Comparison of ENCODE assay signal across 3 fruit fly cellular contexts in genomic region chr3R:15634135-15634534, dm6.
TF ChIP-seq lines count a peak whose summit lies in the region.

No protein-coding gene starts in this region.

TF ChIP-seq in whole organism, embryonic, 481 proteins besides CTCF, POLR2A, EP300 and RAD21 (continued from another document):
- TF ChIP-seq Gsc (GFP tag; IDR thresholded peaks at IDR 0.05; lab: Robert Waterston, UW): no peak
- TF ChIP-seq disco-r (GFP tag; optimal IDR thresholded peaks at IDR 0.05; lab: Kevin White, UChicago): no peak
- TF ChIP-seq sr (GFP tag; IDR thresholded peaks at IDR 0.05; lab: Robert Waterston, UW): no peak
- no peak for TF ChIP-seq cas (GFP tag; IDR thresholded peaks at IDR 0.05; lab: Robert Waterston, UW)
- TF ChIP-seq CG3163 (GFP tag; optimal IDR thresholded peaks at IDR 0.05; lab: Kevin White, UChicago): no peak
- TF ChIP-seq MBD-R2 (GFP tag; IDR thresholded peaks at IDR 0.05; lab: Robert Waterston, UW): no peak
- no peak for TF ChIP-seq ash1 (GFP tag; optimal IDR thresholded peaks at IDR 0.05; lab: Kevin White, UChicago)
- 0 out of 2 replicates have a peak, but pooled peaks have one; percentile 12 for TF ChIP-seq Drgx (GFP tag; IDR thresholded peaks at IDR 0.05; lab: Robert Waterston, UW)
- no peak for TF ChIP-seq mirr (GFP tag; optimal IDR thresholded peaks at IDR 0.05; lab: Kevin White, UChicago)
- TF ChIP-seq CG14710 (tag; optimal IDR thresholded peaks at IDR 0.05; lab: Kevin White, UChicago): no peak
- no peak for TF ChIP-seq CG1602 (GFP tag; optimal IDR thresholded peaks at IDR 0.05; lab: Kevin White, UChicago)
- TF ChIP-seq CG7839 (tag; optimal IDR thresholded peaks at IDR 0.05; lab: Kevin White, UChicago): no peak
- TF ChIP-seq tll (GFP tag; optimal IDR thresholded peaks at IDR 0.05; lab: Kevin White, UChicago): no peak
- TF ChIP-seq lola (GFP tag; optimal IDR thresholded peaks at IDR 0.05; lab: Kevin White, UChicago): no peak
- TF ChIP-seq CG10979 (tag; optimal IDR thresholded peaks at IDR 0.05; lab: Kevin White, UChicago): no peak
- TF ChIP-seq CG6813 (GFP tag; optimal IDR thresholded peaks at IDR 0.05; lab: Kevin White, UChicago): no peak
- no peak for TF ChIP-seq her (GFP tag; optimal IDR thresholded peaks at IDR 0.05; lab: Kevin White, UChicago)
- no peak for TF ChIP-seq bowl (GFP tag; IDR thresholded peaks at IDR 0.05; lab: Robert Waterston, UW)
- no peak for TF ChIP-seq zen (tag; optimal IDR thresholded peaks at IDR 0.05; lab: Kevin White, UChicago)

TF ChIP-seq in whole organism, prepupa, 60 proteins besides CTCF, POLR2A, EP300 and RAD21 (continued from another document):
- TF ChIP-seq CG34406 (GFP tag; optimal IDR thresholded peaks at IDR 0.05; lab: Kevin White, UChicago) (peak; percentile 61), Sox14 (GFP tag; optimal IDR thresholded peaks at IDR 0.05; lab: Kevin White, UChicago) (peak; percentile 76), dsx (GFP tag; optimal IDR thresholded peaks at IDR 0.05; lab: Kevin White, UChicago; ENCODE audit: poor library complexity, severe bottlenecking) (peak; percentile 59), spab (GFP tag; optimal IDR thresholded peaks at IDR 0.05; lab: Kevin White, UChicago) (peak; percentile 52), fkh (GFP tag; optimal IDR thresholded peaks at IDR 0.05; lab: Kevin White, UChicago) (no peak), CG6854 (GFP tag; optimal IDR thresholded peaks at IDR 0.05; lab: Kevin White, UChicago) (peak; percentile 8), Eip75B (GFP tag; optimal IDR thresholded peaks at IDR 0.05; lab: Kevin White, UChicago) (peak; percentile 74), salr (GFP tag; optimal IDR thresholded peaks at IDR 0.05; lab: Kevin White, UChicago) (peak; percentile 8 to 45), CG32006 (GFP tag; optimal IDR thresholded peaks at IDR 0.05; lab: Kevin White, UChicago) (peak; percentile 53), CG11762 (GFP tag; optimal IDR thresholded peaks at IDR 0.05; lab: Kevin White, UChicago; ENCODE audit: insufficient read depth) (peak; percentile 27), pdm3 (GFP tag; optimal IDR thresholded peaks at IDR 0.05; lab: Kevin White, UChicago) (peak; percentile 77), Hr4 (GFP tag; optimal IDR thresholded peaks at IDR 0.05; lab: Kevin White, UChicago) (peak; percentile 51), Hr38 (GFP tag; optimal IDR thresholded peaks at IDR 0.05; lab: Kevin White, UChicago) (no peak), Eip78C (GFP tag; lab: Kevin White, UChicago) (peak; percentile 94), Sox102F (GFP tag; optimal IDR thresholded peaks at IDR 0.05; lab: Kevin White, UChicago) (peak; percentile 73), CG11294 (GFP tag; IDR thresholded peaks at IDR 0.05; lab: Robert Waterston, UW) (no peak), Ets21C (GFP tag; optimal IDR thresholded peaks at IDR 0.05; lab: Kevin White, UChicago) (peak; percentile 47), net (GFP tag; optimal IDR thresholded peaks at IDR 0.05; lab: Kevin White, UChicago) (peak; percentile 60), CG1621 (tag; optimal IDR thresholded peaks at IDR 0.05; lab: Kevin White, UChicago) (peak; percentile 63), CG10669 (GFP tag; optimal IDR thresholded peaks at IDR 0.05; lab: Kevin White, UChicago) (peak; percentile 67), CG4318 (GFP tag; optimal IDR thresholded peaks at IDR 0.05; lab: Kevin White, UChicago) (peak; percentile 6), CG3919 (GFP tag; optimal IDR thresholded peaks at IDR 0.05; lab: Kevin White, UChicago) (peak; percentile 70), lz (GFP tag; optimal IDR thresholded peaks at IDR 0.05; lab: Kevin White, UChicago) (peak; percentile 57), CG6792 (GFP tag; optimal IDR thresholded peaks at IDR 0.05; lab: Kevin White, UChicago) (peak; percentile 70), eg (GFP tag; IDR thresholded peaks at IDR 0.05; lab: Robert Waterston, UW) (no peak), cyc (GFP tag; optimal IDR thresholded peaks at IDR 0.05; lab: Kevin White, UChicago) (peak; percentile 64), Smox (GFP tag; optimal IDR thresholded peaks at IDR 0.05; lab: Kevin White, UChicago) (peak; percentile 71), fd59A (GFP tag; optimal IDR thresholded peaks at IDR 0.05; lab: Kevin White, UChicago) (peak; percentile 65), achi (GFP tag; optimal IDR thresholded peaks at IDR 0.05; lab: Kevin White, UChicago) (peak; percentile 64), CG16779 (tag; optimal IDR thresholded peaks at IDR 0.05; lab: Kevin White, UChicago) (peak; percentile 23), CG15336 (GFP tag; IDR thresholded peaks at IDR 0.05; lab: Robert Waterston, UW) (peak; percentile 14; the same call in 1 of the 2 replicates), CG9139 (GFP tag; optimal IDR thresholded peaks at IDR 0.05; lab: Kevin White, UChicago) (peak; percentile 33), CG6163 (GFP tag; IDR thresholded peaks at IDR 0.05; lab: Robert Waterston, UW) (peak; percentile 71), ss (GFP tag; optimal IDR thresholded peaks at IDR 0.05; lab: Kevin White, UChicago) (peak; percentile 31 to 64), CG8119 (GFP tag; IDR thresholded peaks at IDR 0.05; lab: Robert Waterston, UW) (0 out of 3 replicates have a peak, but pooled peaks have one; percentile 27), fd85E (GFP tag; optimal IDR thresholded peaks at IDR 0.05; lab: Kevin White, UChicago) (no peak)

TF ChIP-seq in whole organism, wandering third instar larva, 38 proteins besides CTCF, POLR2A, EP300 and RAD21 (continued from another document):
- peak; percentile 76 for TF ChIP-seq woc (GFP tag; optimal IDR thresholded peaks at IDR 0.05; lab: Kevin White, UChicago)
- TF ChIP-seq Hr78 (GFP tag; optimal IDR thresholded peaks at IDR 0.05; lab: Kevin White, UChicago): no peak
- peak; percentile 40 for TF ChIP-seq Hnf4 (GFP tag; optimal IDR thresholded peaks at IDR 0.05; lab: Kevin White, UChicago)
TF ChIP-seq in whole organism, wandering third instar larva: peak in this region for 14.
